Worm (Caenorhabditis elegans) whole organism, late embryonic: ENCODE results near the gene F14D7.1.

Experiments used
- ama-1 ChIP-seq: fragments of 150-350 bp; optimal IDR thresholded peaks from 2 replicates; lab custom pipeline; 2014
- ceh-18 ChIP-seq: sonication (generic microtip); optimal IDR thresholded peaks from 2 replicates; lab custom pipeline; 2016; ENCODE audit warnings: missing genetic modification characterization, missing compliant biosample characterization
- pqm-1 ChIP-seq: sonication (generic microtip); optimal IDR thresholded peaks from 2 replicates; lab custom pipeline; 2016; ENCODE audit warnings: missing genetic modification characterization, missing compliant biosample characterization
- ttx-3 ChIP-seq: sonication (generic microtip); optimal IDR thresholded peaks from 2 replicates; lab custom pipeline; 2016; ENCODE audit warnings: missing genetic modification reagents, missing genetic modification characterization, missing compliant biosample characterization

- TF ChIP-seq pqm-1 (tag; lab: Kevin White, UChicago) (no peak), ama-1 (lab: Kevin White, UChicago) (no peak), ttx-3 (tag; lab: Kevin White, UChicago) (no peak), ceh-18 (tag; lab: Kevin White, UChicago) (no peak)
Observed at ce11 chrV:14319101-14319781, 30.0 kb upstream of the F14D7.1 start, which contains the start of gene F47B8.13.
